Worm (Caenorhabditis elegans) whole organism, late embryonic: Measurements from ENCODE around the gene F20D6.10.

ENCODE experiments used
- C38D4.7 ChIP-seq: fragments of 200-800 bp; sonication (Bioruptor generic); optimal IDR thresholded peaks from 2 replicates; lab custom pipeline; 2018; ENCODE audit warnings: mild to moderate bottlenecking, missing genetic modification characterization, moderate library complexity, missing compliant biosample characterization
- F13H6.1 ChIP-seq: sonication (generic microtip); optimal IDR thresholded peaks from 2 replicates; lab custom pipeline; 2016; ENCODE audit warnings: missing genetic modification characterization, missing compliant biosample characterization
- K09A11.1 ChIP-seq: sonication (generic microtip); optimal IDR thresholded peaks from 2 replicates; lab custom pipeline; 2017; ENCODE audit warnings: antibody characterized with exemption, mild to moderate bottlenecking, missing genetic modification characterization, missing compliant biosample characterization; ENCODE audit not compliant: insufficient read depth
- Y22D7AL.16 ChIP-seq: sonication (generic microtip); optimal IDR thresholded peaks from 2 replicates; lab custom pipeline; 2016; ENCODE audit warnings: missing genetic modification characterization, missing compliant biosample characterization
- ahr-1 ChIP-seq: sonication (generic microtip); optimal IDR thresholded peaks from 2 replicates; lab custom pipeline; 2016; ENCODE audit warnings: missing genetic modification characterization, missing compliant biosample characterization
- ceh-14 ChIP-seq: sonication (generic microtip); optimal IDR thresholded peaks from 2 replicates; lab custom pipeline; 2016; ENCODE audit warnings: missing genotype, missing genetic modification characterization, missing compliant biosample characterization
- ceh-48 ChIP-seq: sonication (generic microtip); optimal IDR thresholded peaks from 2 replicates; lab custom pipeline; 2016; ENCODE audit warnings: missing genetic modification characterization, inconsistent platforms, missing compliant biosample characterization
- ceh-6 ChIP-seq: fragments of 200-800 bp; sonication (Bioruptor generic); optimal IDR thresholded peaks from 2 replicates; lab custom pipeline; 2018; ENCODE audit warnings: mild to moderate bottlenecking, missing genetic modification characterization, missing compliant biosample characterization
- fax-1 ChIP-seq: sonication (generic microtip); optimal IDR thresholded peaks from 2 replicates; lab custom pipeline; 2016; ENCODE audit warnings: missing genotype, missing genetic modification characterization, missing compliant biosample characterization
- nhr-11 ChIP-seq: fragments of 150-350 bp; optimal IDR thresholded peaks from 2 replicates; lab custom pipeline; 2014; ENCODE audit warnings: missing biosample characterization, missing genetic modification characterization
- npax-4 ChIP-seq: sonication (generic microtip); optimal IDR thresholded peaks from 2 replicates; lab custom pipeline; 2016; ENCODE audit warnings: missing genetic modification characterization, missing compliant biosample characterization
- odd-2 ChIP-seq: sonication (generic microtip); optimal IDR thresholded peaks from 2 replicates; lab custom pipeline; 2017; ENCODE audit warnings: antibody characterized with exemption, mild to moderate bottlenecking, missing genetic modification characterization, missing compliant biosample characterization
- pat-9 ChIP-seq: fragments of 200-800 bp; sonication (Bioruptor generic); optimal IDR thresholded peaks from 2 replicates; lab custom pipeline; 2018; ENCODE audit warnings: mild to moderate bottlenecking, missing genetic modification characterization, moderate library complexity, missing compliant biosample characterization
- pax-1 ChIP-seq: fragments of 150-350 bp; optimal IDR thresholded peaks from 2 replicates; lab custom pipeline; 2014; ENCODE audit warnings: missing biosample characterization, missing genetic modification characterization
- pqm-1 ChIP-seq: sonication (generic microtip); optimal IDR thresholded peaks from 2 replicates; lab custom pipeline; 2016; ENCODE audit warnings: missing genetic modification characterization, missing compliant biosample characterization
- sdc-2 ChIP-seq: sonication (generic microtip); optimal IDR thresholded peaks from 2 replicates; lab custom pipeline; 2016; ENCODE audit warnings: missing genotype, missing genetic modification characterization, missing compliant biosample characterization
- sox-2 ChIP-seq: fragments of 200-800 bp; sonication (Bioruptor generic); IDR thresholded peaks from 2 replicates; pipeline ENCODE4 v1.3.6; 2022; ENCODE audit warnings: missing genetic modification reagents, missing genetic modification characterization, missing compliant biosample characterization

The F20D6.10 gene

DNA sequence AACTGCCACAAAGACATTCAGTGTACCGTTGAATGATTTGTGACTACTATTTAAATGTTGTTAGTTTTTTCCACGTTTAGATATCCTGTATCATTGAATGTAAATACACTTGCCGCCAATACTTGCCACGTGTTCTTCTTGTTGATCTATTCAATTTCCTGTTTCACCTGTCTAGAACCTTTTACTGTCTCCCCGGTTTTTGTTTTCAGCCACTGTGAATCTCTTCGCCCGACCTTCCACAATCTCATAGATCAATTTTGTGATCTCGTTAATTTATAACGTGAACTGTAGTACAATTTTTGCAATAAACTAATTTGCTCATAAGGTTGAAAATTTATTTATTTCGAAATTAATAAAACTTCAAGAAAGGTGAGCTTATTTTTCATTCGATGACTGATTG, 50.4 kb downstream of the F20D6.10 start, which contains the start of gene D1014.13:
Gene D1014.13 (plus strand): TSS at position 301 of the 400 bp plus-strand sequence.
- TF ChIP-seq nhr-11 (tag; lab: Kevin White, UChicago) (no peak), odd-2 (tag; lab: Kevin White, UChicago) (no peak)

DNA sequence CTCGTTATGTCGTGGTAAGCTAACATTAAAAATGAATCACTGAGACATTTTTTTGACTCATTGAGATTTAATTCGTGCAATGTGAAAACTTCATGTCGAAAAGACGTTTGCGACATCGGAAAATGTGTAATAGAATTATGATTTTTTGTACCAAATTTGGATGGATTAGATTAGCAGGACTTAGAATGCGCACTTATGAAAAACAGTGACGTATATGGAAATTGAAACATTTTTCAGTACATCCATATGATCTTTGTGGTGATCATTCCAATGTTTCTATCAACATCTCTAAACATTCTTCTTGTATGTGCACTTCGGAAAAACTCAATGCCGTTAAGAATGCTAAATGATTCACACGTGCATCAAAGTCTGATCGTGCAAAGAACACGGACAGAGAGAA, 51.2 kb downstream of the F20D6.10 start:
- TF ChIP-seq K09A11.1: no peak
- TF ChIP-seq C38D4.7: no peak
- no peak for TF ChIP-seq ahr-1 (tag; lab: Kevin White, UChicago)
- no peak for TF ChIP-seq nhr-11 (tag; lab: Kevin White, UChicago)
- TF ChIP-seq npax-4: no peak
- TF ChIP-seq pqm-1 (tag; lab: Kevin White, UChicago): no peak

DNA sequence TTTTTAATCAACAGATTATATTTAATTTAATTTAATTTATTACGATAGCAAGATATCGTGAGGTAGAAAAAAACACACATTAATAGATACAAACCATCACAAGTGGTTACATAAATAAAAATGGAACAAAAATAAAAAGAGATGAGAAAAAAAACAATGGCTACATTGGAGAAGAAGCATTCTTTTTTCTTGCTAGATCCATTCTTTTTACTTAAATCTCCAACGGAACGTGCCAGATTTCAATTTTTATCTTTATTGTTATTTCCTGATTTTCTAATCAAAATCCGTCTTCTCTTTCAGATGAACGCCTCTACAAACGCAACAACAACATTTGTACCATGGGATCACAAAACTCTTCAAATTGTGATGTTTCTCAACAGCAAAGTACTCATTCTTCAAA, 52.1 kb downstream of the F20D6.10 start, which contains the start of gene D1014.2:
Gene D1014.2 (plus strand): TSS at position 301 of the 400 bp plus-strand sequence.
- TF ChIP-seq pat-9 (tag; lab: Kevin White, UChicago) (no peak), npax-4 (no peak), pax-1 (tag; lab: Kevin White, UChicago) (no peak), F13H6.1 (no peak), ceh-14 (tag; lab: Kevin White, UChicago) (no peak), ceh-6 (no peak), Y22D7AL.16 (tag; lab: Kevin White, UChicago) (no peak), sdc-2 (tag; lab: Kevin White, UChicago) (no peak), sox-2 (GFP tag; lab: Robert Waterston, UW) (no peak), ceh-48 (tag; lab: Kevin White, UChicago) (no peak), fax-1 (tag; lab: Kevin White, UChicago) (no peak)
